Fruit fly (Drosophila melanogaster) whole organism, embryonic: Measurements from ENCODE around the gene CG33288.

Experiments
- Abd-B ChIP-seq: fragments of 200-800 bp; sonication (Bioruptor generic); optimal IDR thresholded peaks from 2 replicates; lab custom pipeline; 2018; ENCODE audit warnings: missing biosample characterization, mild to moderate bottlenecking, missing genetic modification characterization, moderate library complexity
- Atf-2 ChIP-seq: fragments of 200-800 bp; sonication (Bioruptor generic); optimal IDR thresholded peaks from 2 replicates; lab custom pipeline; 2016; ENCODE audit warnings: missing biosample characterization, missing genetic modification characterization
- CG10274 ChIP-seq: fragments of 200-800 bp; sonication (Bioruptor generic); optimal IDR thresholded peaks from 3 replicates; lab custom pipeline; 2017; ENCODE audit warnings: missing biosample characterization, mild to moderate bottlenecking, missing genetic modification characterization
- CG13287 ChIP-seq: fragments of 200-800 bp; sonication (Bioruptor generic); IDR thresholded peaks from 2 replicates; pipeline ENCODE4 v1.3.6; 2022; ENCODE audit warnings: missing biosample characterization, missing genetic modification characterization; ENCODE audit not compliant: partially characterized antibody
- CG13775 ChIP-seq: fragments of 200-800 bp; sonication (Bioruptor generic); optimal IDR thresholded peaks from 3 replicates; lab custom pipeline; 2017; ENCODE audit warnings: missing biosample characterization, mild to moderate bottlenecking, missing genetic modification characterization
- CG14667 ChIP-seq: fragments of 200-800 bp; sonication (Bioruptor generic); IDR thresholded peaks from 2 replicates; pipeline ENCODE4 v1.3.6; 2022; ENCODE audit warnings: missing biosample characterization, missing genetic modification characterization
- CG15514 ChIP-seq: fragments of 200-800 bp; sonication (Bioruptor generic); optimal IDR thresholded peaks from 3 replicates; lab custom pipeline; 2017; ENCODE audit warnings: missing biosample characterization, missing genetic modification characterization, mild to moderate bottlenecking, moderate library complexity, missing genetic modification reagents
- CG15696 ChIP-seq: fragments of 200-800 bp; sonication (Bioruptor generic); optimal IDR thresholded peaks from 2 replicates; lab custom pipeline; 2019; ENCODE audit warnings: missing biosample characterization, mild to moderate bottlenecking, missing genetic modification characterization, moderate library complexity
- CG16815 ChIP-seq: fragments of 200-800 bp; sonication (Bioruptor generic); optimal IDR thresholded peaks from 3 replicates; lab custom pipeline; 2017; ENCODE audit warnings: missing biosample characterization, mild to moderate bottlenecking, missing genetic modification characterization
- CG17829 ChIP-seq: fragments of 200-800 bp; optimal IDR thresholded peaks from 2 replicates; lab custom pipeline; 2019; ENCODE audit warnings: missing biosample characterization, mild to moderate bottlenecking, missing genetic modification characterization, moderate library complexity
- CG17912 ChIP-seq: fragments of 200-800 bp; sonication (Bioruptor generic); optimal IDR thresholded peaks from 2 replicates; lab custom pipeline; 2018; ENCODE audit warnings: missing biosample characterization, mild to moderate bottlenecking, missing genetic modification characterization
- CG2678 ChIP-seq: fragments of 200-800 bp; sonication (Bioruptor generic); optimal IDR thresholded peaks from 3 replicates; lab custom pipeline; 2019; ENCODE audit warnings: missing biosample characterization, mild to moderate bottlenecking, missing genetic modification characterization, moderate library complexity
- CG3407 ChIP-seq: fragments of 200-800 bp; sonication (Bioruptor generic); optimal IDR thresholded peaks from 2 replicates; lab custom pipeline; 2018; ENCODE audit warnings: missing biosample characterization, mild to moderate bottlenecking, missing genetic modification characterization
- CG34376 ChIP-seq: fragments of 200-800 bp; sonication (Bioruptor generic); optimal IDR thresholded peaks from 2 replicates; lab custom pipeline; 2018; ENCODE audit warnings: missing biosample characterization, mild to moderate bottlenecking, missing genetic modification characterization
- CG6854 ChIP-seq: fragments of 200-800 bp; sonication (Bioruptor generic); optimal IDR thresholded peaks from 3 replicates; lab custom pipeline; 2017; ENCODE audit warnings: missing biosample characterization, mild to moderate bottlenecking, missing genetic modification characterization
- CG7372 ChIP-seq: fragments of 200-800 bp; sonication (Bioruptor generic); IDR thresholded peaks from 2 replicates; pipeline ENCODE4 v1.3.6; 2022; ENCODE audit warnings: missing biosample characterization, missing genetic modification characterization
- CG7786 ChIP-seq: fragments of 200-800 bp; sonication (Bioruptor generic); optimal IDR thresholded peaks from 2 replicates; lab custom pipeline; 2016; ENCODE audit warnings: missing biosample characterization, missing genetic modification characterization
- CG8089 ChIP-seq: fragments of 200-800 bp; sonication (Bioruptor generic); optimal IDR thresholded peaks from 3 replicates; lab custom pipeline; 2016; ENCODE audit warnings: missing biosample characterization, missing genetic modification characterization
- CG9215 ChIP-seq: fragments of 200-800 bp; sonication (Bioruptor generic); IDR thresholded peaks from 2 replicates; pipeline ENCODE4 v1.3.6; 2022; ENCODE audit warnings: missing biosample characterization, missing genetic modification characterization
- Dbx ChIP-seq: fragments of 200-800 bp; sonication (Bioruptor generic); IDR thresholded peaks from 3 replicates; pipeline ENCODE4 v1.3.6; 2022; ENCODE audit warnings: missing biosample characterization, missing genetic modification characterization
- Dref ChIP-seq: fragments of 200-800 bp; sonication (Bioruptor generic); IDR thresholded peaks from 2 replicates; pipeline ENCODE4 v1.3.6; 2022; ENCODE audit warnings: missing biosample characterization, missing genetic modification characterization
- Eip74EF ChIP-seq, 2 experiments: fragments of 200-800 bp in 1 of 2; fragments of >200 bp in 1 of 2; sonication (Bioruptor generic) in 1 of 2; optimal IDR thresholded peaks; 2 replicates each; lab custom pipeline; 2017 to 2019; ENCODE audit warnings: missing biosample characterization in 2 of 2, missing genetic modification characterization in 2 of 2, mild to moderate bottlenecking in 1 of 2, moderate library complexity in 1 of 2
- Fer3 ChIP-seq: fragments of 200-800 bp; sonication (Bioruptor generic); optimal IDR thresholded peaks from 2 replicates; lab custom pipeline; 2018; ENCODE audit warnings: missing biosample characterization, mild to moderate bottlenecking, missing genetic modification characterization, moderate library complexity
- Hmr ChIP-seq: fragments of 200-800 bp; sonication (Bioruptor generic); optimal IDR thresholded peaks from 3 replicates; lab custom pipeline; 2017; ENCODE audit warnings: mild to moderate bottlenecking, missing biosample characterization, missing genetic modification reagents, missing genetic modification characterization
- Kr ChIP-seq: fragments of 200-800 bp; sonication (Bioruptor generic); optimal IDR thresholded peaks from 2 replicates; lab custom pipeline; 2017; ENCODE audit warnings: missing biosample characterization, mild to moderate bottlenecking, missing genetic modification characterization
- MESR4 ChIP-seq: fragments of 200-800 bp; sonication (Bioruptor generic); optimal IDR thresholded peaks from 2 replicates; lab custom pipeline; 2018; ENCODE audit warnings: missing biosample characterization, mild to moderate bottlenecking, missing genetic modification characterization, moderate library complexity
- Meics ChIP-seq: fragments of 200-800 bp; sonication (Bioruptor generic); optimal IDR thresholded peaks from 2 replicates; lab custom pipeline; 2017; ENCODE audit warnings: missing biosample characterization, mild to moderate bottlenecking, missing genetic modification characterization
- Oaz ChIP-seq: fragments of 200-800 bp; sonication (Bioruptor generic); IDR thresholded peaks from 2 replicates; pipeline ENCODE4 v1.3.6; 2022; ENCODE audit warnings: missing biosample characterization, missing genetic modification characterization
- Ravus ChIP-seq: fragments of 200-800 bp; sonication (Bioruptor generic); IDR thresholded peaks from 2 replicates; pipeline ENCODE4 v1.3.6; 2022; ENCODE audit warnings: missing biosample characterization, missing genetic modification characterization
- Rfx ChIP-seq: fragments of 200-800 bp; sonication (Bioruptor generic); IDR thresholded peaks from 2 replicates; pipeline ENCODE4 v1.3.6; 2022; ENCODE audit warnings: missing biosample characterization, missing genetic modification characterization
- Side ChIP-seq: fragments of 200-800 bp; sonication (Bioruptor generic); optimal IDR thresholded peaks from 2 replicates; lab custom pipeline; 2016; ENCODE audit warnings: missing biosample characterization, missing genetic modification characterization
- Taf1 ChIP-seq: fragments of 200-800 bp; sonication (Bioruptor generic); IDR thresholded peaks from 2 replicates; pipeline ENCODE4 v1.3.6; 2022; ENCODE audit warnings: missing biosample characterization, missing genetic modification characterization
- chm ChIP-seq: fragments of 200-800 bp; sonication (Bioruptor generic); IDR thresholded peaks from 2 replicates; pipeline ENCODE4 v1.3.6; 2022; ENCODE audit warnings: missing biosample characterization, missing genetic modification characterization
- disco-r ChIP-seq: fragments of 200-800 bp; sonication (Bioruptor generic); optimal IDR thresholded peaks from 2 replicates; lab custom pipeline; 2016; ENCODE audit warnings: missing biosample characterization, missing genetic modification characterization
- ewg ChIP-seq: fragments of 200-800 bp; sonication (Bioruptor generic); optimal IDR thresholded peaks from 3 replicates; lab custom pipeline; 2017; ENCODE audit warnings: mild to moderate bottlenecking, missing biosample characterization, missing genetic modification reagents, missing genetic modification characterization
- fd3F ChIP-seq: fragments of 200-800 bp; sonication (Bioruptor generic); optimal IDR thresholded peaks from 2 replicates; lab custom pipeline; 2018; ENCODE audit warnings: missing biosample characterization, mild to moderate bottlenecking, missing genetic modification characterization, moderate library complexity
- ftz-f1 ChIP-seq: fragments of 200-800 bp; sonication (Bioruptor generic); optimal IDR thresholded peaks from 2 replicates; lab custom pipeline; 2016; ENCODE audit warnings: missing biosample characterization, missing genetic modification characterization
- gro ChIP-seq: fragments of 200-800 bp; sonication (Bioruptor generic); optimal IDR thresholded peaks from 2 replicates; lab custom pipeline; 2016; ENCODE audit warnings: missing biosample characterization, missing genetic modification characterization
- klu ChIP-seq: fragments of 200-800 bp; sonication (Bioruptor generic); IDR thresholded peaks from 2 replicates; pipeline ENCODE4 v1.3.6; 2022; ENCODE audit warnings: missing biosample characterization, missing genetic modification characterization
- onecut ChIP-seq: fragments of 200-800 bp; sonication (Bioruptor generic); IDR thresholded peaks from 2 replicates; pipeline ENCODE4 v1.3.6; 2022; ENCODE audit warnings: missing biosample characterization, missing genetic modification characterization
- phol ChIP-seq: fragments of 200-800 bp; sonication (Bioruptor generic); optimal IDR thresholded peaks from 3 replicates; lab custom pipeline; 2018; ENCODE audit warnings: missing biosample characterization, mild to moderate bottlenecking, missing genetic modification characterization, moderate library complexity
- rib ChIP-seq: fragments of 200-800 bp; sonication (Bioruptor generic); IDR thresholded peaks from 2 replicates; pipeline ENCODE4 v1.3.6; 2022; ENCODE audit warnings: missing biosample characterization, missing genetic modification characterization
- schlank ChIP-seq: fragments of 200-800 bp; sonication (Bioruptor generic); optimal IDR thresholded peaks from 2 replicates; lab custom pipeline; 2018; ENCODE audit warnings: missing biosample characterization, mild to moderate bottlenecking, missing genetic modification characterization
- sd ChIP-seq: fragments of 200-800 bp; sonication (Bioruptor generic); optimal IDR thresholded peaks from 3 replicates; lab custom pipeline; 2018; ENCODE audit warnings: missing biosample characterization, mild to moderate bottlenecking, missing genetic modification characterization, moderate library complexity
- so ChIP-seq: fragments of 200-800 bp; sonication (Bioruptor generic); IDR thresholded peaks from 3 replicates; pipeline ENCODE4 v1.3.6; 2022; ENCODE audit warnings: missing biosample characterization, missing genetic modification characterization
- sob ChIP-seq: fragments of 200-800 bp; sonication (Bioruptor generic); IDR thresholded peaks from 2 replicates; pipeline ENCODE4 v1.3.6; 2022; ENCODE audit warnings: missing biosample characterization, missing genetic modification characterization
- ssp ChIP-seq: fragments of 200-800 bp; sonication (Bioruptor generic); IDR thresholded peaks from 2 replicates; pipeline ENCODE4 v1.3.6; 2022; ENCODE audit warnings: missing biosample characterization, missing genetic modification characterization
- tap ChIP-seq: fragments of 200-800 bp; optimal IDR thresholded peaks from 3 replicates; lab custom pipeline; 2019; ENCODE audit warnings: missing biosample characterization, mild to moderate bottlenecking, missing genetic modification characterization, moderate library complexity
- vnd ChIP-seq: fragments of 200-800 bp; sonication (Bioruptor generic); IDR thresholded peaks from 3 replicates; pipeline ENCODE4 v1.3.6; 2022; ENCODE audit warnings: missing biosample characterization, missing genetic modification characterization; ENCODE audit not compliant: partially characterized antibody
- zf30C ChIP-seq: fragments of 200-800 bp; sonication (Bioruptor generic); optimal IDR thresholded peaks from 3 replicates; lab custom pipeline; 2018; ENCODE audit warnings: missing biosample characterization, mild to moderate bottlenecking, missing genetic modification characterization

CG33288 gene

dm6 chr3L:21382158-21382610, 45.4 kb upstream of the CG33288 start, which contains the start of gene rgn (continued):
- TF ChIP-seq Side (GFP tag; lab: Kevin White, UChicago) (peak; percentile 13), CG3407 (GFP tag; lab: Kevin White, UChicago) (no peak), sd (tag; lab: Kevin White, UChicago) (peak; percentile 36), CG15696 (tag; lab: Kevin White, UChicago) (no peak), phol (tag; lab: Kevin White, UChicago) (peak; percentile 70), so (GFP tag; lab: Robert Waterston, UW) (peak; percentile 72; the same call in 2 of the 3 replicates), chm (GFP tag; lab: Robert Waterston, UW) (0 out of 2 replicates have a peak, but pooled peaks have one; percentile 19), CG14667 (GFP tag; lab: Robert Waterston, UW) (peak; percentile 26; the same call in 1 of the 2 replicates), CG10274 (GFP tag; lab: Kevin White, UChicago) (peak; percentile 23), sob (GFP tag; lab: Robert Waterston, UW) (peak; percentile 80), Dbx (GFP tag; lab: Robert Waterston, UW) (peak; percentile 85), CG2678 (peak; percentile 89), disco-r (GFP tag; lab: Kevin White, UChicago) (no peak), CG7786 (GFP tag; lab: Kevin White, UChicago) (peak; percentile 72), CG13287 (GFP tag; lab: Robert Waterston, UW) (peak; percentile 65; the same call in 1 of the 2 replicates), Dref (GFP tag; lab: Robert Waterston, UW) (no peak), CG16815 (GFP tag; lab: Kevin White, UChicago) (peak; percentile 54), Atf-2 (GFP tag; lab: Kevin White, UChicago) (peak; percentile 12), Taf1 (peak; percentile 78), CG17912 (GFP tag; lab: Kevin White, UChicago) (no peak), CG6854 (GFP tag; lab: Kevin White, UChicago) (peak; percentile 80), Fer3 (tag; lab: Kevin White, UChicago) (peak; percentile 74), Abd-B (GFP tag; lab: Kevin White, UChicago) (peak; percentile 69), Oaz (GFP tag; lab: Robert Waterston, UW) (peak; percentile 33; the same call in 1 of the 2 replicates), CG8089 (GFP tag; lab: Kevin White, UChicago) (no peak), fd3F (GFP tag; lab: Kevin White, UChicago) (peak; percentile 81), Meics (GFP tag; lab: Kevin White, UChicago) (peak; percentile 92), gro (GFP tag; lab: Kevin White, UChicago) (peak; percentile 64), zf30C (GFP tag; lab: Kevin White, UChicago) (peak; percentile 60), Eip74EF (GFP tag; optimal IDR thresholded peaks at IDR 0.05; lab: Kevin White, UChicago) (peak in 1 of 2 experiments; percentile 36), CG34376 (GFP tag; lab: Kevin White, UChicago) (peak; percentile 68), klu (GFP tag; lab: Robert Waterston, UW) (peak; percentile 38; the same call in 1 of the 2 replicates), CG17829 (tag; lab: Kevin White, UChicago) (peak; percentile 63), CG7372 (peak; percentile 56; the same call in 1 of the 2 replicates), ftz-f1 (peak; percentile 7), CG15514 (GFP tag; lab: Kevin White, UChicago) (peak; percentile 56), Ravus (no peak; the same call in none of the 2 replicates), vnd (GFP tag; lab: Robert Waterston, UW) (no peak), ssp (GFP tag; lab: Robert Waterston, UW) (peak; percentile 33; the same call in 1 of the 2 replicates), Hmr (GFP tag; lab: Kevin White, UChicago) (peak; percentile 92), Kr (GFP tag; lab: Kevin White, UChicago) (no peak), ewg (GFP tag; lab: Kevin White, UChicago) (peak; percentile 42), rib (GFP tag; lab: Robert Waterston, UW) (no peak; the same call in 1 of the 2 replicates), CG13775 (GFP tag; lab: Kevin White, UChicago) (peak; percentile 77), tap (tag; lab: Kevin White, UChicago) (peak; percentile 56), Rfx (peak; percentile 89), schlank (peak; percentile 56), onecut (GFP tag; lab: Robert Waterston, UW) (peak; percentile 53), CG9215 (GFP tag; lab: Robert Waterston, UW) (peak; percentile 72), MESR4 (no peak)
